Fruit fly (Drosophila melanogaster): ENCODE measurements around the gene CG43390.

Gene CG43390

dm6 chr3L:11533704-11534319 is 45.9 kb downstream of the CG43390 start (continued):
- TF ChIP-seq Kr (GFP tag; optimal IDR thresholded peaks at IDR 0.05) (no peak), CG9437 (GFP tag; optimal IDR thresholded peaks at IDR 0.05) (peak; percentile 30), fd96Cb (tag; optimal IDR thresholded peaks at IDR 0.05) (peak; percentile 24), Hr3 (GFP tag; optimal IDR thresholded peaks at IDR 0.05) (no peak), cwo (GFP tag; optimal IDR thresholded peaks at IDR 0.05) (peak; percentile 60), fd64A (GFP tag; optimal IDR thresholded peaks at IDR 0.05) (no peak), CG2116 (GFP tag; optimal IDR thresholded peaks at IDR 0.05) (no peak), CG11093 (GFP tag; IDR thresholded peaks at IDR 0.05) (peak; percentile 40; the same call in 1 of the 3 replicates), CG14667 (GFP tag; IDR thresholded peaks at IDR 0.05) (no peak), Ets65A (GFP tag) (no peak), wdn (GFP tag; IDR thresholded peaks at IDR 0.05) (no peak), E2f2 (GFP tag; IDR thresholded peaks at IDR 0.05) (no peak), CG17568 (GFP tag; optimal IDR thresholded peaks at IDR 0.05) (peak; percentile 25), ssp (GFP tag; IDR thresholded peaks at IDR 0.05) (no peak), btn (GFP tag; optimal IDR thresholded peaks at IDR 0.05) (no peak), CG34376 (GFP tag; optimal IDR thresholded peaks at IDR 0.05) (peak; percentile 78), C15 (GFP tag; IDR thresholded peaks at IDR 0.05) (no peak), Deaf1 (tag; optimal IDR thresholded peaks at IDR 0.05) (no peak), CG10959 (GFP tag; IDR thresholded peaks at IDR 0.05) (no peak), Taf1 (GFP tag; IDR thresholded peaks at IDR 0.05) (no peak), sob (GFP tag; IDR thresholded peaks at IDR 0.05) (peak; percentile 51), ac (GFP tag; optimal IDR thresholded peaks at IDR 0.05) (no peak), CG1602 (GFP tag; optimal IDR thresholded peaks at IDR 0.05) (no peak), chm (GFP tag; IDR thresholded peaks at IDR 0.05) (no peak), CG12769 (tag; optimal IDR thresholded peaks at IDR 0.05) (peak; percentile 33), gsb-n (tag; optimal IDR thresholded peaks at IDR 0.05) (no peak), D19A (tag; optimal IDR thresholded peaks at IDR 0.05) (peak; percentile 25), CG18011 (GFP tag; optimal IDR thresholded peaks at IDR 0.05) (no peak), Fer2 (tag; optimal IDR thresholded peaks at IDR 0.05) (peak; percentile 14), CG4617 (GFP tag; optimal IDR thresholded peaks at IDR 0.05; ENCODE audit: borderline replicate concordance) (no peak), CG43689 (GFP tag; IDR thresholded peaks at IDR 0.05) (no peak), rib (GFP tag; IDR thresholded peaks at IDR 0.05) (no peak), Oaz (GFP tag; IDR thresholded peaks at IDR 0.05) (no peak; the same call in 1 of the 2 replicates), hbn (GFP tag; IDR thresholded peaks at IDR 0.05; ENCODE audit: partially characterized antibody) (no peak), eve (GFP tag; optimal IDR thresholded peaks at IDR 0.05) (peak in 1 of 2 experiments; percentile 80), H15 (GFP tag; IDR thresholded peaks at IDR 0.05) (0 out of 3 replicates have a peak, but pooled peaks have one; percentile 5), twi (tag; optimal IDR thresholded peaks at IDR 0.05) (no peak), CG8290 (GFP tag; optimal IDR thresholded peaks at IDR 0.05) (no peak), CG8290 (tag; optimal IDR thresholded peaks at IDR 0.05) (peak in 1 of 2 experiments; percentile 52), NFAT (GFP tag; IDR thresholded peaks at IDR 0.05) (peak; percentile 4; the same call in 1 of the 2 replicates), Xrp1 (GFP tag; IDR thresholded peaks at IDR 0.05) (peak; percentile 27; the same call in 1 of the 2 replicates), CG30403 (GFP tag; optimal IDR thresholded peaks at IDR 0.05) (peak; percentile 52), Drgx (GFP tag; IDR thresholded peaks at IDR 0.05) (no peak), CG4328 (GFP tag; optimal IDR thresholded peaks at IDR 0.05) (peak; percentile 13), fd102C (GFP tag; optimal IDR thresholded peaks at IDR 0.05) (no peak), CG10209 (GFP tag; optimal IDR thresholded peaks at IDR 0.05) (no peak), Ptx1 (GFP tag; IDR thresholded peaks at IDR 0.05) (peak; percentile 56; the same call in 1 of the 2 replicates), pita (GFP tag; optimal IDR thresholded peaks at IDR 0.05) (no peak), gsb (GFP tag; IDR thresholded peaks at IDR 0.05) (no peak), CG10274 (GFP tag; optimal IDR thresholded peaks at IDR 0.05) (no peak), Poxn (GFP tag; IDR thresholded peaks at IDR 0.05) (peak; percentile 28; the same call in 1 of the 2 replicates)
